Worm (Caenorhabditis elegans): ENCODE data around the gene D2062.1.

ce11 chrII:2585493-2585892, 45.8 kb upstream of the D2062.1 start, which contains the start of gene sri-36:
- no peak for TF ChIP-seq him-1 (tag; optimal IDR thresholded peaks at IDR 0.05)
- TF ChIP-seq dao-5 (tag; optimal IDR thresholded peaks at IDR 0.05) = no peak

Data from whole organism, L4/young adult.